Fruit fly (Drosophila melanogaster) whole organism, prepupa: ENCODE results near the gene cdi.

ENCODE experiments used
- Blimp-1 ChIP-seq: fragments of 200-800 bp; sonication (Bioruptor generic); optimal IDR thresholded peaks from 3 replicates; lab custom pipeline; 2017; ENCODE audit warnings: missing biosample characterization, missing genetic modification characterization, mild to moderate bottlenecking, moderate library complexity, missing genetic modification reagents
- CG10631 ChIP-seq: fragments of 200-800 bp; sonication (Bioruptor generic); optimal IDR thresholded peaks from 2 replicates; lab custom pipeline; 2016; ENCODE audit warnings: missing biosample characterization, missing genetic modification characterization
- CG10669 ChIP-seq: fragments of 200-800 bp; sonication (Bioruptor generic); optimal IDR thresholded peaks from 3 replicates; lab custom pipeline; 2018; ENCODE audit warnings: missing biosample characterization, mild to moderate bottlenecking, missing genetic modification characterization, moderate library complexity
- CG11294 ChIP-seq: fragments of 200-800 bp; sonication (Bioruptor generic); IDR thresholded peaks from 2 replicates; pipeline ENCODE4 v1.3.6; 2022; ENCODE audit warnings: missing biosample characterization, missing genetic modification characterization
- CG11762 ChIP-seq: fragments of 200-800 bp; sonication (Bioruptor generic); optimal IDR thresholded peaks from 3 replicates; lab custom pipeline; 2016; ENCODE audit warnings: missing biosample characterization, missing genetic modification characterization; ENCODE audit not compliant: insufficient read depth
- CG11902 ChIP-seq: fragments of 200-800 bp; sonication (Bioruptor generic); optimal IDR thresholded peaks from 3 replicates; lab custom pipeline; 2016; ENCODE audit warnings: missing biosample characterization, missing genetic modification characterization
- CG1621 ChIP-seq: fragments of 200-800 bp; sonication (Bioruptor generic); optimal IDR thresholded peaks from 3 replicates; lab custom pipeline; 2018; ENCODE audit warnings: missing biosample characterization, mild to moderate bottlenecking, missing genetic modification characterization
- CG3032 ChIP-seq: fragments of 200-800 bp; optimal IDR thresholded peaks from 2 replicates; lab custom pipeline; 2019; ENCODE audit warnings: missing biosample characterization, mild to moderate bottlenecking, missing genetic modification characterization, moderate library complexity
- CG31627 ChIP-seq: fragments of 200-800 bp; sonication (Bioruptor generic); optimal IDR thresholded peaks from 3 replicates; lab custom pipeline; 2016; ENCODE audit warnings: missing biosample characterization, missing genetic modification characterization
- CG32006 ChIP-seq: fragments of 200-800 bp; sonication (Bioruptor generic); optimal IDR thresholded peaks from 3 replicates; lab custom pipeline; 2017; ENCODE audit warnings: missing biosample characterization, mild to moderate bottlenecking, missing genetic modification characterization
- CG34406 ChIP-seq: fragments of 200-800 bp; sonication (Bioruptor generic); optimal IDR thresholded peaks from 3 replicates; lab custom pipeline; 2016; ENCODE audit warnings: missing biosample characterization, missing genetic modification characterization
- CG3919 ChIP-seq: fragments of 200-800 bp; sonication (Bioruptor generic); optimal IDR thresholded peaks from 3 replicates; lab custom pipeline; 2016; ENCODE audit warnings: missing biosample characterization, missing genetic modification characterization
- CG4318 ChIP-seq: fragments of 200-800 bp; sonication (Bioruptor generic); optimal IDR thresholded peaks from 3 replicates; lab custom pipeline; 2017; ENCODE audit warnings: missing biosample characterization, mild to moderate bottlenecking, missing genetic modification characterization
- CG6276 ChIP-seq: fragments of 200-800 bp; sonication (Bioruptor generic); optimal IDR thresholded peaks from 2 replicates; lab custom pipeline; 2017; ENCODE audit warnings: missing biosample characterization, mild to moderate bottlenecking, missing genetic modification characterization
- CG6792 ChIP-seq: fragments of 200-800 bp; sonication (Bioruptor generic); optimal IDR thresholded peaks from 3 replicates; lab custom pipeline; 2016; ENCODE audit warnings: missing biosample characterization, missing genetic modification characterization
- CG6808 ChIP-seq: fragments of 200-800 bp; sonication (Bioruptor generic); optimal IDR thresholded peaks from 3 replicates; lab custom pipeline; 2017; ENCODE audit warnings: missing biosample characterization, missing genetic modification characterization, mild to moderate bottlenecking, moderate library complexity, missing genetic modification reagents
- CG6854 ChIP-seq: fragments of 200-800 bp; sonication (Bioruptor generic); optimal IDR thresholded peaks from 2 replicates; lab custom pipeline; 2017; ENCODE audit warnings: missing biosample characterization, mild to moderate bottlenecking, missing genetic modification characterization
- CG7368 ChIP-seq: fragments of 200-800 bp; sonication (Bioruptor generic); optimal IDR thresholded peaks from 3 replicates; lab custom pipeline; 2016; ENCODE audit warnings: missing biosample characterization, missing genetic modification characterization
- CG8119 ChIP-seq: fragments of 200-800 bp; sonication (Bioruptor generic); IDR thresholded peaks from 3 replicates; pipeline ENCODE4 v1.3.6; 2022; ENCODE audit warnings: missing biosample characterization, missing genetic modification characterization
- CG8319 ChIP-seq: fragments of 200-800 bp; sonication (Bioruptor generic); optimal IDR thresholded peaks from 3 replicates; lab custom pipeline; 2016; ENCODE audit warnings: missing biosample characterization, missing genetic modification characterization
- CG8632 ChIP-seq: fragments of 200-800 bp; sonication (Bioruptor generic); optimal IDR thresholded peaks from 3 replicates; lab custom pipeline; 2016; ENCODE audit warnings: missing biosample characterization, missing genetic modification characterization
- CG9139 ChIP-seq: fragments of 200-800 bp; sonication (Bioruptor generic); optimal IDR thresholded peaks from 3 replicates; lab custom pipeline; 2017; ENCODE audit warnings: missing biosample characterization, mild to moderate bottlenecking, missing genetic modification characterization
- Eip75B ChIP-seq: fragments of 200-800 bp; sonication (Bioruptor generic); optimal IDR thresholded peaks from 3 replicates; lab custom pipeline; 2016; ENCODE audit warnings: missing biosample characterization, missing genetic modification characterization
- Eip78C ChIP-seq: fragments of 200-800 bp; sonication (Bioruptor generic); peaks from one replicate; lab custom pipeline; 2016; ENCODE audit warnings: missing biosample characterization, missing genetic modification characterization
- Eip93F ChIP-seq: fragments of 200-800 bp; sonication (Bioruptor generic); optimal IDR thresholded peaks from 2 replicates; lab custom pipeline; 2016; ENCODE audit warnings: missing biosample characterization, mild to moderate bottlenecking, missing genetic modification characterization
- Ets21C ChIP-seq: fragments of 200-800 bp; sonication (Bioruptor generic); optimal IDR thresholded peaks from 3 replicates; lab custom pipeline; 2016; ENCODE audit warnings: missing biosample characterization, missing genetic modification characterization
- Ets96B ChIP-seq: fragments of 200-800 bp; optimal IDR thresholded peaks from 2 replicates; lab custom pipeline; 2019; ENCODE audit warnings: missing biosample characterization, mild to moderate bottlenecking, missing genetic modification characterization, moderate library complexity
- Gug ChIP-seq: fragments of 200-800 bp; sonication (Bioruptor generic); IDR thresholded peaks from 2 replicates; pipeline ENCODE4 v1.3.6; 2022; ENCODE audit warnings: missing biosample characterization, missing genetic modification characterization
- Hr38 ChIP-seq: sonication (Bioruptor generic); optimal IDR thresholded peaks from 2 replicates; lab custom pipeline; 2016; ENCODE audit warnings: missing biosample characterization, missing genetic modification characterization
- Hr39 ChIP-seq: fragments of 200-800 bp; sonication (Bioruptor generic); optimal IDR thresholded peaks from 2 replicates; lab custom pipeline; 2016; ENCODE audit warnings: missing biosample characterization, missing genetic modification characterization
- Hr4 ChIP-seq: fragments of 200-800 bp; sonication (Bioruptor generic); optimal IDR thresholded peaks from 3 replicates; lab custom pipeline; 2016; ENCODE audit warnings: missing biosample characterization, missing genetic modification characterization
- Lpt ChIP-seq: fragments of 200-800 bp; sonication (Bioruptor generic); optimal IDR thresholded peaks from 3 replicates; lab custom pipeline; 2016; ENCODE audit warnings: missing biosample characterization, missing genetic modification characterization
- Met ChIP-seq: fragments of 200-800 bp; sonication (Bioruptor generic); optimal IDR thresholded peaks from 3 replicates; lab custom pipeline; 2016; ENCODE audit warnings: missing biosample characterization, missing genetic modification characterization
- OdsH ChIP-seq: fragments of 200-800 bp; sonication (Bioruptor generic); optimal IDR thresholded peaks from 3 replicates; lab custom pipeline; 2016; ENCODE audit warnings: missing biosample characterization, missing genetic modification characterization
- Smox ChIP-seq: fragments of 200-800 bp; sonication (Bioruptor generic); optimal IDR thresholded peaks from 3 replicates; lab custom pipeline; 2016; ENCODE audit warnings: missing biosample characterization, missing genetic modification characterization
- Sox14 ChIP-seq: fragments of 200-800 bp; sonication (Bioruptor generic); optimal IDR thresholded peaks from 3 replicates; lab custom pipeline; 2016; ENCODE audit warnings: missing biosample characterization, missing genetic modification characterization
- cyc ChIP-seq: fragments of 200-800 bp; sonication (Bioruptor generic); optimal IDR thresholded peaks from 3 replicates; lab custom pipeline; 2016; ENCODE audit warnings: missing biosample characterization, missing genetic modification characterization
- dac ChIP-seq: fragments of 200-800 bp; sonication (Bioruptor generic); optimal IDR thresholded peaks from 2 replicates; lab custom pipeline; 2017; ENCODE audit warnings: missing biosample characterization, mild to moderate bottlenecking, missing genetic modification characterization
- dsx ChIP-seq: fragments of 200-800 bp; optimal IDR thresholded peaks from 3 replicates; lab custom pipeline; 2019; ENCODE audit warnings: missing biosample characterization, mild to moderate bottlenecking, missing genetic modification characterization, moderate library complexity; ENCODE audit not compliant: poor library complexity, severe bottlenecking
- eg ChIP-seq: fragments of 200-800 bp; sonication (Bioruptor generic); IDR thresholded peaks from 3 replicates; pipeline ENCODE4 v1.3.6; 2022; ENCODE audit warnings: missing biosample characterization, missing genetic modification characterization
- esn ChIP-seq: fragments of 200-800 bp; sonication (Bioruptor generic); optimal IDR thresholded peaks from 2 replicates; lab custom pipeline; 2016; ENCODE audit warnings: missing biosample characterization, mild to moderate bottlenecking, missing genetic modification characterization, moderate library complexity
- fd59A ChIP-seq: fragments of 200-800 bp; sonication (Bioruptor generic); optimal IDR thresholded peaks from 2 replicates; lab custom pipeline; 2017; ENCODE audit warnings: missing biosample characterization, mild to moderate bottlenecking, missing genetic modification characterization, missing genetic modification reagents
- fd85E ChIP-seq: fragments of 200-800 bp; sonication (Bioruptor generic); optimal IDR thresholded peaks from 3 replicates; lab custom pipeline; 2016; ENCODE audit warnings: missing biosample characterization, missing genetic modification characterization
- fkh ChIP-seq: fragments of 200-800 bp; sonication (Bioruptor generic); optimal IDR thresholded peaks from 3 replicates; lab custom pipeline; 2017; ENCODE audit warnings: missing biosample characterization, mild to moderate bottlenecking, missing genetic modification characterization, moderate library complexity
- net ChIP-seq: fragments of 200-800 bp; sonication (Bioruptor generic); optimal IDR thresholded peaks from 3 replicates; lab custom pipeline; 2016; ENCODE audit warnings: missing biosample characterization, missing genetic modification characterization
- pdm3 ChIP-seq: fragments of 200-800 bp; sonication (Bioruptor generic); optimal IDR thresholded peaks from 3 replicates; lab custom pipeline; 2016; ENCODE audit warnings: missing biosample characterization, missing genetic modification characterization
- salr ChIP-seq, 2 experiments: fragments of 200-800 bp; sonication (Bioruptor generic); optimal IDR thresholded peaks; 3 replicates each; lab custom pipeline; 2016 to 2018; ENCODE audit warnings: missing biosample characterization in 2 of 2, missing genetic modification characterization in 2 of 2, mild to moderate bottlenecking in 1 of 2
- spab ChIP-seq: fragments of 200-800 bp; sonication (Bioruptor generic); optimal IDR thresholded peaks from 2 replicates; lab custom pipeline; 2017; ENCODE audit warnings: missing biosample characterization, mild to moderate bottlenecking, missing genetic modification characterization, missing genetic modification reagents
- ss ChIP-seq, 2 experiments: fragments of 200-800 bp; sonication (Bioruptor generic); optimal IDR thresholded peaks; 2 replicates in 1 of 2; 3 replicates in 1 of 2; lab custom pipeline; 2017 to 2018; ENCODE audit warnings: mild to moderate bottlenecking in 2 of 2, missing biosample characterization in 2 of 2, missing genetic modification characterization in 2 of 2, moderate library complexity in 1 of 2
- svp ChIP-seq: fragments of 200-800 bp; sonication (Bioruptor generic); peaks from one replicate; lab custom pipeline; 2016; ENCODE audit warnings: missing biosample characterization, missing genetic modification characterization
- topi ChIP-seq: fragments of 200-800 bp; sonication (Bioruptor generic); optimal IDR thresholded peaks from 3 replicates; lab custom pipeline; 2016; ENCODE audit warnings: missing biosample characterization, missing genetic modification characterization
- vri ChIP-seq: fragments of 200-800 bp; sonication (Bioruptor generic); optimal IDR thresholded peaks from 3 replicates; lab custom pipeline; 2016; ENCODE audit warnings: missing biosample characterization, mild to moderate bottlenecking, missing genetic modification characterization

cdi gene

dm6 chr3R:19105821-19106220 is 11.8 kb upstream of the cdi start:
- TF ChIP-seq net (GFP tag; lab: Kevin White, UChicago), result peak; percentile 71
- TF ChIP-seq fkh (GFP tag; lab: Kevin White, UChicago), result no peak
- peak; percentile 58 for TF ChIP-seq topi (GFP tag; lab: Kevin White, UChicago)
- TF ChIP-seq CG8119 (GFP tag; lab: Robert Waterston, UW), result peak; percentile 82
- peak; percentile 84 for TF ChIP-seq eg (GFP tag; lab: Robert Waterston, UW)
- TF ChIP-seq Hr4 (GFP tag; lab: Kevin White, UChicago), result peak; percentile 85
- TF ChIP-seq Blimp-1 (GFP tag; lab: Kevin White, UChicago), result no peak
- TF ChIP-seq Ets96B, result peak; percentile 80
- peak; percentile 64 for TF ChIP-seq fd59A (GFP tag; lab: Kevin White, UChicago)
- no peak for TF ChIP-seq Hr38 (GFP tag; lab: Kevin White, UChicago)
- peak; percentile 83 for TF ChIP-seq CG32006
- TF ChIP-seq Eip93F, result no peak
- TF ChIP-seq Met, result peak; percentile 68
- peak; percentile 62 for TF ChIP-seq CG8632 (GFP tag; lab: Kevin White, UChicago)
- TF ChIP-seq svp (GFP tag; lab: Kevin White, UChicago), result peak; percentile 70
- TF ChIP-seq CG31627 (GFP tag; lab: Kevin White, UChicago), result peak; percentile 59
- TF ChIP-seq CG3032 (tag; lab: Kevin White, UChicago), result peak; percentile 85
- TF ChIP-seq vri (GFP tag; lab: Kevin White, UChicago), result no peak
- peak; percentile 57 for TF ChIP-seq dsx
- peak; percentile 81 for TF ChIP-seq Gug
- TF ChIP-seq CG10669 (GFP tag; lab: Kevin White, UChicago), result peak; percentile 80
- peak; percentile 77 for TF ChIP-seq pdm3 (GFP tag; lab: Kevin White, UChicago)
- no peak for TF ChIP-seq fd85E
- peak; percentile 30 for TF ChIP-seq Ets21C (GFP tag; lab: Kevin White, UChicago)
- TF ChIP-seq CG10631 (GFP tag; lab: Kevin White, UChicago), result peak; percentile 79
- peak; percentile 48 to 77 for TF ChIP-seq salr (GFP tag; optimal IDR thresholded peaks at IDR 0.05; lab: Kevin White, UChicago)
- peak; percentile 70 for TF ChIP-seq Lpt (GFP tag; lab: Kevin White, UChicago)
- TF ChIP-seq CG6854 (GFP tag; lab: Kevin White, UChicago), result no peak
- peak; percentile 84 for TF ChIP-seq CG6808
- TF ChIP-seq Smox (GFP tag; lab: Kevin White, UChicago), result peak; percentile 68
- peak; percentile 78 for TF ChIP-seq Eip75B (GFP tag; lab: Kevin White, UChicago)
- peak; percentile 72 for TF ChIP-seq CG11294
- peak; percentile 0 for TF ChIP-seq CG9139 (GFP tag; lab: Kevin White, UChicago)
- peak; percentile 58 for TF ChIP-seq cyc
- no peak for TF ChIP-seq dac (GFP tag; lab: Kevin White, UChicago)
- peak; percentile 66 for TF ChIP-seq CG3919 (GFP tag; lab: Kevin White, UChicago)
- peak; percentile 71 for TF ChIP-seq spab (GFP tag; lab: Kevin White, UChicago)
- peak; percentile 70 for TF ChIP-seq CG34406 (GFP tag; lab: Kevin White, UChicago)
- peak; percentile 49 to 77 for TF ChIP-seq ss (GFP tag; optimal IDR thresholded peaks at IDR 0.05; lab: Kevin White, UChicago)
- TF ChIP-seq CG1621 (tag; lab: Kevin White, UChicago), result peak; percentile 79
- peak; percentile 92 for TF ChIP-seq Eip78C (GFP tag; lab: Kevin White, UChicago)
- TF ChIP-seq CG4318 (GFP tag; lab: Kevin White, UChicago), result peak; percentile 54
- peak; percentile 60 for TF ChIP-seq CG6792 (GFP tag; lab: Kevin White, UChicago)
- TF ChIP-seq OdsH, result peak; percentile 79
- peak; percentile 68 for TF ChIP-seq CG11762
- TF ChIP-seq CG11902 (GFP tag; lab: Kevin White, UChicago), result peak; percentile 18
- TF ChIP-seq CG8319, result peak; percentile 49
- TF ChIP-seq esn (GFP tag; lab: Kevin White, UChicago), result peak; percentile 74
- peak; percentile 67 for TF ChIP-seq CG6276
- peak; percentile 64 for TF ChIP-seq CG7368
- peak; percentile 82 for TF ChIP-seq Sox14 (GFP tag; lab: Kevin White, UChicago)
- peak; percentile 53 for TF ChIP-seq Hr39 (GFP tag; lab: Kevin White, UChicago)
